Worm (Caenorhabditis elegans) whole organism, midembryonic: ENCODE data around the gene F40F8.3.

Experiments used
- T22C8.4 ChIP-seq: fragments of 200-800 bp; sonication (Bioruptor generic); IDR thresholded peaks from 2 replicates; pipeline ENCODE4 v1.3.6; 2022; ENCODE audit warnings: missing genetic modification characterization, missing compliant biosample characterization
- cog-1 ChIP-seq: sonication (generic microtip); optimal IDR thresholded peaks from 2 replicates; lab custom pipeline; 2016; ENCODE audit warnings: missing genetic modification characterization, missing compliant biosample characterization
- flt-1 ChIP-seq: fragments of 200-800 bp; sonication (Bioruptor generic); IDR thresholded peaks from 2 replicates; pipeline ENCODE4 v1.3.6; 2022; ENCODE audit warnings: missing genetic modification characterization, missing compliant biosample characterization
- klf-2 ChIP-seq: fragments of 200-800 bp; sonication (Bioruptor generic); conservative IDR thresholded peaks from 2 replicates; pipeline ENCODE4 v1.3.6; 2022; ENCODE audit warnings: missing genetic modification reagents, missing genetic modification characterization, missing compliant biosample characterization
- med-1 ChIP-seq: sonication (generic microtip); optimal IDR thresholded peaks from 2 replicates; lab custom pipeline; 2017; ENCODE audit warnings: missing genetic modification characterization, mild to moderate bottlenecking, missing compliant biosample characterization, antibody characterized with exemption, missing genetic modification reagents; ENCODE audit not compliant: insufficient read depth

- TF ChIP-seq T22C8.4 (GFP tag; lab: Robert Waterston, UW) (no peak), flt-1 (GFP tag; lab: Robert Waterston, UW) (no peak), med-1 (GFP tag; lab: Kevin White, UChicago) (no peak), klf-2 (no peak), cog-1 (tag; lab: Kevin White, UChicago) (no peak)
Observed at ce11 chrII:11176441-11176840, 47.4 kb downstream of the F40F8.3 start.
